Worm (Caenorhabditis elegans): ENCODE measurements around the gene ccd-5.

The ccd-5 gene

ce11 chrX:2590777-2591176 is 18.3 kb upstream of the ccd-5 start:
- no peak for TF ChIP-seq unc-62 (GFP tag; optimal IDR thresholded peaks at IDR 0.05)

- no peak for TF ChIP-seq unc-62 (GFP tag; optimal IDR thresholded peaks at IDR 0.05)
These were observed 17.6 kb upstream of the ccd-5 start for ce11 chrX:2590023-2590422.

- no peak for TF ChIP-seq unc-62 (GFP tag; optimal IDR thresholded peaks at IDR 0.05)
These were observed 15.6 kb upstream of the ccd-5 start for ce11 chrX:2588012-2588411.

- no peak for TF ChIP-seq unc-62 (GFP tag; optimal IDR thresholded peaks at IDR 0.05)
These were observed 13.2 kb upstream of the ccd-5 start, which contains the start of gene H01M10.2 for ce11 chrX:2585655-2586054. Gene H01M10.2 (minus strand): TSS chrX:2585755.

ce11 chrX:2583135-2583683 is 10.8 kb upstream of the ccd-5 start:
- no peak for TF ChIP-seq unc-62 (GFP tag; optimal IDR thresholded peaks at IDR 0.05)

- TF ChIP-seq unc-62 (GFP tag; optimal IDR thresholded peaks at IDR 0.05): no peak
These were observed 9.6 kb upstream of the ccd-5 start for ce11 chrX:2581828-2582589.

ce11 chrX:2580524-2580981 is 8.1 kb upstream of the ccd-5 start, which contains the start of gene H01M10.1:
Gene H01M10.1 (minus strand): TSS chrX:2580574.
- TF ChIP-seq unc-62 (GFP tag; optimal IDR thresholded peaks at IDR 0.05): no peak

- TF ChIP-seq unc-62 (GFP tag; optimal IDR thresholded peaks at IDR 0.05): no peak
These were observed 5.0 kb upstream of the ccd-5 start, which contains the start of gene ttr-42 for ce11 chrX:2577442-2577841. Gene ttr-42 (plus strand): TSS chrX:2577742.

ce11 chrX:2569040-2569439 is 3.4 kb downstream of the ccd-5 start:
- no peak for TF ChIP-seq unc-62 (GFP tag; optimal IDR thresholded peaks at IDR 0.05)

ce11 chrX:2567761-2568160 is 4.7 kb downstream of the ccd-5 start:
- TF ChIP-seq unc-62 (GFP tag; optimal IDR thresholded peaks at IDR 0.05): no peak

ce11 chrX:2565308-2565773 is 7.1 kb downstream of the ccd-5 start, which contains the start of gene F52H2.15:
Gene F52H2.15 (plus strand): TSS chrX:2565358.
- no peak for TF ChIP-seq unc-62 (GFP tag; optimal IDR thresholded peaks at IDR 0.05)

- no peak for TF ChIP-seq unc-62 (GFP tag; optimal IDR thresholded peaks at IDR 0.05)
These were observed 8.4 kb downstream of the ccd-5 start, which contains the start of gene dhcr-24 for ce11 chrX:2564047-2564446. Gene dhcr-24 (minus strand): TSS chrX:2564147.

ce11 chrX:2559979-2560378 is 12.5 kb downstream of the ccd-5 start, which contains the start of gene F52H2.5:
Gene F52H2.5 (minus strand): TSS chrX:2560079.
- TF ChIP-seq unc-62 (GFP tag; optimal IDR thresholded peaks at IDR 0.05): no peak

- no peak for TF ChIP-seq unc-62 (GFP tag; optimal IDR thresholded peaks at IDR 0.05)
These were observed 13.1 kb downstream of the ccd-5 start for ce11 chrX:2559399-2559798.

- no peak for TF ChIP-seq unc-62 (GFP tag; optimal IDR thresholded peaks at IDR 0.05)
These were observed 19.0 kb downstream of the ccd-5 start for ce11 chrX:2553433-2553860.

- TF ChIP-seq unc-62 (GFP tag; optimal IDR thresholded peaks at IDR 0.05): no peak
These were observed 20.2 kb downstream of the ccd-5 start, which contains the start of gene aat-3 for ce11 chrX:2552210-2552674. Gene aat-3 (plus strand): TSS chrX:2552260.

ce11 chrX:2551450-2551849 is 21.0 kb downstream of the ccd-5 start:
- no peak for TF ChIP-seq unc-62 (GFP tag; optimal IDR thresholded peaks at IDR 0.05)

Measured in whole organism, dauer.